Fruit fly (Drosophila melanogaster) whole organism, prepupa: ENCODE data around the gene yip7.

Experiments
- Blimp-1 ChIP-seq: fragments of 200-800 bp; sonication (Bioruptor generic); optimal IDR thresholded peaks from 3 replicates; lab custom pipeline; 2017; ENCODE audit warnings: missing biosample characterization, missing genetic modification characterization, mild to moderate bottlenecking, moderate library complexity, missing genetic modification reagents
- CG10669 ChIP-seq: fragments of 200-800 bp; sonication (Bioruptor generic); optimal IDR thresholded peaks from 3 replicates; lab custom pipeline; 2018; ENCODE audit warnings: missing biosample characterization, mild to moderate bottlenecking, missing genetic modification characterization, moderate library complexity
- CG11762 ChIP-seq: fragments of 200-800 bp; sonication (Bioruptor generic); optimal IDR thresholded peaks from 3 replicates; lab custom pipeline; 2016; ENCODE audit warnings: missing biosample characterization, missing genetic modification characterization; ENCODE audit not compliant: insufficient read depth
- CG11902 ChIP-seq: fragments of 200-800 bp; sonication (Bioruptor generic); optimal IDR thresholded peaks from 3 replicates; lab custom pipeline; 2016; ENCODE audit warnings: missing biosample characterization, missing genetic modification characterization
- CG15336 ChIP-seq: fragments of 200-800 bp; sonication (Bioruptor generic); IDR thresholded peaks from 2 replicates; pipeline ENCODE4 v1.3.6; 2022; ENCODE audit warnings: missing biosample characterization, missing genetic modification characterization
- CG1621 ChIP-seq: fragments of 200-800 bp; sonication (Bioruptor generic); optimal IDR thresholded peaks from 3 replicates; lab custom pipeline; 2018; ENCODE audit warnings: missing biosample characterization, mild to moderate bottlenecking, missing genetic modification characterization
- CG16779 ChIP-seq: fragments of 200-800 bp; sonication (Bioruptor generic); optimal IDR thresholded peaks from 3 replicates; lab custom pipeline; 2017; ENCODE audit warnings: missing biosample characterization, mild to moderate bottlenecking, missing genetic modification characterization
- CG3032 ChIP-seq: fragments of 200-800 bp; optimal IDR thresholded peaks from 2 replicates; lab custom pipeline; 2019; ENCODE audit warnings: missing biosample characterization, mild to moderate bottlenecking, missing genetic modification characterization, moderate library complexity
- CG34406 ChIP-seq: fragments of 200-800 bp; sonication (Bioruptor generic); optimal IDR thresholded peaks from 3 replicates; lab custom pipeline; 2016; ENCODE audit warnings: missing biosample characterization, missing genetic modification characterization
- CG6163 ChIP-seq: fragments of 200-800 bp; sonication (Bioruptor generic); IDR thresholded peaks from 3 replicates; pipeline ENCODE4 v1.3.6; 2022; ENCODE audit warnings: missing biosample characterization, missing genetic modification characterization
- CG6276 ChIP-seq: fragments of 200-800 bp; sonication (Bioruptor generic); optimal IDR thresholded peaks from 2 replicates; lab custom pipeline; 2017; ENCODE audit warnings: missing biosample characterization, mild to moderate bottlenecking, missing genetic modification characterization
- CG6792 ChIP-seq: fragments of 200-800 bp; sonication (Bioruptor generic); optimal IDR thresholded peaks from 3 replicates; lab custom pipeline; 2016; ENCODE audit warnings: missing biosample characterization, missing genetic modification characterization
- CG6808 ChIP-seq: fragments of 200-800 bp; sonication (Bioruptor generic); optimal IDR thresholded peaks from 3 replicates; lab custom pipeline; 2017; ENCODE audit warnings: missing biosample characterization, missing genetic modification characterization, mild to moderate bottlenecking, moderate library complexity, missing genetic modification reagents
- CG6854 ChIP-seq: fragments of 200-800 bp; sonication (Bioruptor generic); optimal IDR thresholded peaks from 2 replicates; lab custom pipeline; 2017; ENCODE audit warnings: missing biosample characterization, mild to moderate bottlenecking, missing genetic modification characterization
- CG8632 ChIP-seq: fragments of 200-800 bp; sonication (Bioruptor generic); optimal IDR thresholded peaks from 3 replicates; lab custom pipeline; 2016; ENCODE audit warnings: missing biosample characterization, missing genetic modification characterization
- CG9139 ChIP-seq: fragments of 200-800 bp; sonication (Bioruptor generic); optimal IDR thresholded peaks from 3 replicates; lab custom pipeline; 2017; ENCODE audit warnings: missing biosample characterization, mild to moderate bottlenecking, missing genetic modification characterization
- Eip75B ChIP-seq: fragments of 200-800 bp; sonication (Bioruptor generic); optimal IDR thresholded peaks from 3 replicates; lab custom pipeline; 2016; ENCODE audit warnings: missing biosample characterization, missing genetic modification characterization
- Eip93F ChIP-seq: fragments of 200-800 bp; sonication (Bioruptor generic); optimal IDR thresholded peaks from 2 replicates; lab custom pipeline; 2016; ENCODE audit warnings: missing biosample characterization, mild to moderate bottlenecking, missing genetic modification characterization
- Ets21C ChIP-seq: fragments of 200-800 bp; sonication (Bioruptor generic); optimal IDR thresholded peaks from 3 replicates; lab custom pipeline; 2016; ENCODE audit warnings: missing biosample characterization, missing genetic modification characterization
- Ets96B ChIP-seq: fragments of 200-800 bp; optimal IDR thresholded peaks from 2 replicates; lab custom pipeline; 2019; ENCODE audit warnings: missing biosample characterization, mild to moderate bottlenecking, missing genetic modification characterization, moderate library complexity
- Gug ChIP-seq: fragments of 200-800 bp; sonication (Bioruptor generic); IDR thresholded peaks from 2 replicates; pipeline ENCODE4 v1.3.6; 2022; ENCODE audit warnings: missing biosample characterization, missing genetic modification characterization
- Hr39 ChIP-seq: fragments of 200-800 bp; sonication (Bioruptor generic); optimal IDR thresholded peaks from 2 replicates; lab custom pipeline; 2016; ENCODE audit warnings: missing biosample characterization, missing genetic modification characterization
- Met ChIP-seq: fragments of 200-800 bp; sonication (Bioruptor generic); optimal IDR thresholded peaks from 3 replicates; lab custom pipeline; 2016; ENCODE audit warnings: missing biosample characterization, missing genetic modification characterization
- Smox ChIP-seq: fragments of 200-800 bp; sonication (Bioruptor generic); optimal IDR thresholded peaks from 3 replicates; lab custom pipeline; 2016; ENCODE audit warnings: missing biosample characterization, missing genetic modification characterization
- Sox14 ChIP-seq: fragments of 200-800 bp; sonication (Bioruptor generic); optimal IDR thresholded peaks from 3 replicates; lab custom pipeline; 2016; ENCODE audit warnings: missing biosample characterization, missing genetic modification characterization
- Sox15 ChIP-seq: fragments of 200-800 bp; sonication (Bioruptor generic); optimal IDR thresholded peaks from 3 replicates; lab custom pipeline; 2016; ENCODE audit warnings: missing biosample characterization, missing genetic modification characterization
- achi ChIP-seq: fragments of 200-800 bp; sonication (Bioruptor generic); optimal IDR thresholded peaks from 3 replicates; lab custom pipeline; 2016; ENCODE audit warnings: missing biosample characterization, missing genetic modification characterization
- acj6 ChIP-seq: fragments of 200-800 bp; sonication (Bioruptor generic); optimal IDR thresholded peaks from 3 replicates; lab custom pipeline; 2016; ENCODE audit warnings: missing biosample characterization, missing genetic modification characterization
- cyc ChIP-seq: fragments of 200-800 bp; sonication (Bioruptor generic); optimal IDR thresholded peaks from 3 replicates; lab custom pipeline; 2016; ENCODE audit warnings: missing biosample characterization, missing genetic modification characterization
- dac ChIP-seq: fragments of 200-800 bp; sonication (Bioruptor generic); optimal IDR thresholded peaks from 2 replicates; lab custom pipeline; 2017; ENCODE audit warnings: missing biosample characterization, mild to moderate bottlenecking, missing genetic modification characterization
- esn ChIP-seq: fragments of 200-800 bp; sonication (Bioruptor generic); optimal IDR thresholded peaks from 2 replicates; lab custom pipeline; 2016; ENCODE audit warnings: missing biosample characterization, mild to moderate bottlenecking, missing genetic modification characterization, moderate library complexity
- fd59A ChIP-seq: fragments of 200-800 bp; sonication (Bioruptor generic); optimal IDR thresholded peaks from 2 replicates; lab custom pipeline; 2017; ENCODE audit warnings: missing biosample characterization, mild to moderate bottlenecking, missing genetic modification characterization, missing genetic modification reagents
- fkh ChIP-seq: fragments of 200-800 bp; sonication (Bioruptor generic); optimal IDR thresholded peaks from 3 replicates; lab custom pipeline; 2017; ENCODE audit warnings: missing biosample characterization, mild to moderate bottlenecking, missing genetic modification characterization, moderate library complexity
- lz ChIP-seq: fragments of 200-800 bp; sonication (Bioruptor generic); optimal IDR thresholded peaks from 3 replicates; lab custom pipeline; 2016; ENCODE audit warnings: missing biosample characterization, missing genetic modification characterization
- net ChIP-seq: fragments of 200-800 bp; sonication (Bioruptor generic); optimal IDR thresholded peaks from 3 replicates; lab custom pipeline; 2016; ENCODE audit warnings: missing biosample characterization, missing genetic modification characterization
- salr ChIP-seq, 2 experiments: fragments of 200-800 bp; sonication (Bioruptor generic); optimal IDR thresholded peaks; 3 replicates each; lab custom pipeline; 2016 to 2018; ENCODE audit warnings: missing biosample characterization in 2 of 2, missing genetic modification characterization in 2 of 2, mild to moderate bottlenecking in 1 of 2
- spab ChIP-seq: fragments of 200-800 bp; sonication (Bioruptor generic); optimal IDR thresholded peaks from 2 replicates; lab custom pipeline; 2017; ENCODE audit warnings: missing biosample characterization, mild to moderate bottlenecking, missing genetic modification characterization, missing genetic modification reagents
- vri ChIP-seq: fragments of 200-800 bp; sonication (Bioruptor generic); optimal IDR thresholded peaks from 3 replicates; lab custom pipeline; 2016; ENCODE audit warnings: missing biosample characterization, mild to moderate bottlenecking, missing genetic modification characterization

Gene yip7

DNA sequence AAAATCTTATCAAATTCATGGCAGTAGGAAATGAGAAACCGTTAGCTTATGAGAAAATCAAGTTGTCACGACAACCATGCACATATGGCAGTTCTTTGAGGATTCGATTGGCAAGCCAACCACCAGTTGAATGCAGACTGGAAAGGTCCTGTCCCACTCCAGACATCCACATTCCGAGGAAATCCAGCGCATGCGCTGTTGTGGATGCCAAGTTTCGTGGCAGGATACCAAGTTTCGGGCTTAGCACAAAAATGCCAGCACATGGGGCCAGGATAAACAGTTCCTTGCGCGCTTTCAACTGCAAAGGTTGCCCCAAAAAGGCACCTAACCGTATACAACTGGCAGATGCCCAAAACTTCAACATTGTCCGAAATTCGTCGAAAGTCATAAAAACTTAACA is 38.1 kb upstream of the yip7 start, which contains the start of gene PVRAP:
Gene PVRAP (plus strand): TSS at position 273 of the 400 bp plus-strand sequence.
- no peak for TF ChIP-seq salr (GFP tag; optimal IDR thresholded peaks at IDR 0.05; lab: Kevin White, UChicago)
- TF ChIP-seq fkh (GFP tag; lab: Kevin White, UChicago), result no peak
- TF ChIP-seq Sox14 (GFP tag; lab: Kevin White, UChicago), result no peak
- TF ChIP-seq vri (GFP tag; lab: Kevin White, UChicago), result no peak
- TF ChIP-seq CG15336 (GFP tag; lab: Robert Waterston, UW), result no peak
- TF ChIP-seq fd59A, result no peak
- no peak for TF ChIP-seq Eip93F (GFP tag; lab: Kevin White, UChicago)
- no peak for TF ChIP-seq CG11902 (GFP tag; lab: Kevin White, UChicago)
- no peak for TF ChIP-seq net (GFP tag; lab: Kevin White, UChicago)
- no peak for TF ChIP-seq Gug (GFP tag; lab: Robert Waterston, UW)
- TF ChIP-seq, all 60 proteins: peak for 0

DNA sequence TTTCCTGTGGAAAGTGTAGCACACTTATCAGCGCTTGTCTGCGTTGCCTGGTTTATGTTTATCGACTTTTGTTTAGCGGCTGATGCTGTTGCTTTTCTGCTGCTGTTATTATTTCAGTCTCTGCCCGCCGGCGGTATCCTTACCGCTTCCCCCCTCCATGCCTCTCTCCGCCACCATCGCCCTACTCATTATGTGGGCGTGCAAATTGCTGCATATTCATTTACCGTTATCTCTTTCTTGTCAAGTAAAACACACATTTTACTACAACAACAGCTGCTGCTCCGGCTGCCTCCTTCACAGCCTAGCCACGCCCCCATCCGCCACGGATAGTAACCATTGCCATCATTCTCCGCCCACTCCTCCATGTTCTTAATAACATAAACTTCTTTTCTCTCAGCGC is 35.1 kb upstream of the yip7 start:
- TF ChIP-seq Sox15 (GFP tag; lab: Kevin White, UChicago) (no peak), CG6276 (GFP tag; lab: Kevin White, UChicago) (no peak), Eip75B (GFP tag; lab: Kevin White, UChicago) (no peak), CG16779 (no peak), Smox (no peak), fkh (GFP tag; lab: Kevin White, UChicago) (no peak), CG11762 (GFP tag; lab: Kevin White, UChicago) (no peak), CG1621 (tag; lab: Kevin White, UChicago) (no peak), lz (GFP tag; lab: Kevin White, UChicago) (no peak), CG6792 (GFP tag; lab: Kevin White, UChicago) (no peak), CG3032 (no peak), Gug (GFP tag; lab: Robert Waterston, UW) (no peak), Hr39 (GFP tag; lab: Kevin White, UChicago) (no peak), Met (GFP tag; lab: Kevin White, UChicago) (no peak)

DNA sequence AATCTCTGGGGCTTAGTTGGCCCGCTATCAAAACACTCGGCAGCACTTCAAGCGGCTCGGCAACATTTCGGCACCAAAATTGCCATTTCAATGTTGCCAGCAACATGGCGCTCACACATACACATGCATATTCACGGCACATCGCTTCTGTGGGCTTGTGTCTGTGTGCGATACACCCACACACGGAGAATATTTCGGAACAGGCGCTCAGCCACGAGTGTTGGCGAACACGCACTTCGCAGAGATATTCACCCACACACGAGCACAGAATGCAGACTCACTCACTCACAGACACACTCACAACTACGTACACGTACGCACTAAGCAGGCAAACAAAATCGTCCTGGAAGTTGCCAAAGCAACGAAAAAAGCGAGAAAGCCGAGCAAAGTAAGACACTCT is 34.1 kb upstream of the yip7 start:
- TF ChIP-seq dac (GFP tag; lab: Kevin White, UChicago), result no peak

DNA sequence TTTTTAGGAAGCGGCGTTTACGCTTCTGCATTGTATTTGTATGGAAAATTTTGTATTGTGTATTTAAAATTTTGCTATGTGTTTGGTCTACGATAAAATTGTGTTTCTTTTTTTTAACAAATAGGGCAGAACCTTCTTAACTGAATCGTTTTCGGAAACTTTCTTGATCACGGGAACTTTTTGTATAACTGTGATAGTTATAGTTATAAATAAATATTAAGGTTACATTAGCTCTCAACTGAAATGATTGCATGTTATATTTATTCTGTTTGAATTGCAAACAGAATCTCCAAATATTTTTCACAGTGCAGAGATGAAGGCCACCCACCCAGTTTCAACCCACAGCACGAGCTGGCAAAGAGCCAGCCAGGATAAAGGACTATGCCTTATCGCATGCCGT is 24.1 kb upstream of the yip7 start, which contains the start of gene alphaKap4:
Gene alphaKap4 (minus strand): TSS at position 101 of the 400 bp plus-strand sequence.
- no peak for TF ChIP-seq CG9139 (GFP tag; lab: Kevin White, UChicago)
- no peak for TF ChIP-seq CG6163 (GFP tag; lab: Robert Waterston, UW)
- TF ChIP-seq spab, result no peak
- TF ChIP-seq Blimp-1 (GFP tag; lab: Kevin White, UChicago), result no peak
- no peak for TF ChIP-seq achi (GFP tag; lab: Kevin White, UChicago)
- TF ChIP-seq CG16779, result no peak
- TF ChIP-seq esn (GFP tag; lab: Kevin White, UChicago), result no peak
- no peak for TF ChIP-seq Smox
- no peak for TF ChIP-seq CG15336 (GFP tag; lab: Robert Waterston, UW)
- no peak for TF ChIP-seq Sox15 (GFP tag; lab: Kevin White, UChicago)
- no peak for TF ChIP-seq net (GFP tag; lab: Kevin White, UChicago)
- TF ChIP-seq CG6854 (GFP tag; lab: Kevin White, UChicago), result no peak
- TF ChIP-seq CG6808 (GFP tag; lab: Kevin White, UChicago), result no peak
- no peak for TF ChIP-seq Ets96B (tag; lab: Kevin White, UChicago)
- TF ChIP-seq Gug (GFP tag; lab: Robert Waterston, UW), result no peak

DNA sequence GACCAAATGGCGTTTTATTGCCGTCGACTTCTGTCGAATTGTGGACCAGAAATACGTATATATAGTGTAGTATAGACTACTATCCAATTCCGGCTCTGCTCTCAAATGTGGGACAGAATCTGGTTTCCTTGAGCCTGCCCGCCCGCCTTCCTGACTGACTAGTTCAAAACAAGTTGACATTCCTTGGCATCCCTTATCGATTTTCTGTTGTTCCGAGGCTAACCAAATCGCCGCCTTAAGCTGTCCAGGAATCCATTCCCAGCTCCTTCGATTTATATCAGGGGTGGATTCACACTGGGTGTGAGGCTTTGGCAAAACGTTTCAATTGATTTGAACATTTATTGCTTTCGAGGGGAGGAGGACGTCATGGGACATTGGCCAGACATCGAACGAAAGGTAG is 22.1 kb upstream of the yip7 start:
- TF ChIP-seq acj6, result no peak
- no peak for TF ChIP-seq CG34406 (GFP tag; lab: Kevin White, UChicago)
- no peak for TF ChIP-seq CG6163 (GFP tag; lab: Robert Waterston, UW)
- TF ChIP-seq fkh (GFP tag; lab: Kevin White, UChicago), result no peak
- TF ChIP-seq dac (GFP tag; lab: Kevin White, UChicago), result no peak
- no peak for TF ChIP-seq cyc
- no peak for TF ChIP-seq net (GFP tag; lab: Kevin White, UChicago)
- TF ChIP-seq achi (GFP tag; lab: Kevin White, UChicago), result no peak
- no peak for TF ChIP-seq Ets21C (GFP tag; lab: Kevin White, UChicago)
- TF ChIP-seq CG10669 (GFP tag; lab: Kevin White, UChicago), result no peak
- no peak for TF ChIP-seq Gug (GFP tag; lab: Robert Waterston, UW)
- TF ChIP-seq Sox15 (GFP tag; lab: Kevin White, UChicago), result no peak
- TF ChIP-seq CG11762 (GFP tag; lab: Kevin White, UChicago), result no peak
- no peak for TF ChIP-seq Ets96B (tag; lab: Kevin White, UChicago)
- no peak for TF ChIP-seq CG6792 (GFP tag; lab: Kevin White, UChicago)
- TF ChIP-seq spab, result no peak
- no peak for TF ChIP-seq CG8632 (GFP tag; lab: Kevin White, UChicago)
